Fruit fly (Drosophila melanogaster): ENCODE results near the gene CG43153.

DNA sequence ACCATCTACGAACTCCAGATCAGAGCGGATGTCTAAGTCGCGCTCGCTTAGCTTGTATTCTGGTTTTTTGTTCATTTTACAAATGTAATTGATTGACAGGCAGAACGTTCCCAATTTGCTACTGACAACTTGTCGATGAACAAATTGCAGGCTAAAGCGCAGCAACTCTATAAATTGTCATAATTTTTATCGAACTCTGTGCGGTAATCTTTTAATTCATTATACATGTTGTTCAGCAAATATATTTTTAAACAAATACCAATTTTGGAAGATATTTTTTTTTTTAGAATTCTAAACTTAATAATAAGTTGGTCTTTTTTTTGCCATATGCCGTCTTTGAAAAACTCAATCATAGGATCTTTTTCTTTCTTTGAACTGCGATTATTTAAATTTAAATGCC, 1.4 kb downstream of the CG43153 start, which contains the start of gene CG14930:
- TF ChIP-seq CTCF (optimal IDR thresholded peaks at IDR 0.05) (no peak), CG8478 (optimal IDR thresholded peaks at IDR 0.05) (no peak)
